Fruit fly (Drosophila melanogaster): ENCODE results near the gene CG18558.

DNA sequence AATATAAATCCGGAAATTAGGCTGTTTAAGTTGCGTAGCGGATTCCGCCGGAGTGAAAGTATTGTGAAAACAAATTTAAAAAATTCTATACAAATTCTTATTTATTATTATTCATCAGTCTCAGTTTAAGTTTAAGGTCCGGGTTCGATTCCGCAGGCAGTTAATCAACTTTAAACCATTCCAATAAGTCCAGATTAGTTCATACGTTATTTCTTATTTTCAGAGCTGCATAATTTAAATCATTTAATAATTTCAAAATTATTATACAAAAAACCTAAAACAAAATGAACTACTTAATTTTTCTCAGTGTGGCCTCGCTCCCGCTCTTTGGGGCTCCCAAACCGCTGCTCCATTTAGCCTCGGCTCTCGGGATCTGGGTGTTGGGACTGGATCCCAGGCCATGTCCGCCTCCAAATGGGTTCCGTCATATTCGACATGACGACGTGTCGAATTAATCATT, 13.9 kb downstream of the CG18558 start:
- TF ChIP-seq ase (GFP tag; IDR thresholded peaks at IDR 0.05), result peak; percentile 64; the same call in 1 of the 3 replicates
- no peak for TF ChIP-seq Doc2 (GFP tag; IDR thresholded peaks at IDR 0.05)
